Worm (Caenorhabditis elegans) whole organism, late embryonic: Measurements from ENCODE around the gene Y37H2A.7.

Experiments
- F13H6.1 ChIP-seq: sonication (generic microtip); optimal IDR thresholded peaks from 2 replicates; lab custom pipeline; 2016; ENCODE audit warnings: missing genetic modification characterization, missing compliant biosample characterization
- K09A11.1 ChIP-seq: sonication (generic microtip); optimal IDR thresholded peaks from 2 replicates; lab custom pipeline; 2017; ENCODE audit warnings: antibody characterized with exemption, mild to moderate bottlenecking, missing genetic modification characterization, missing compliant biosample characterization; ENCODE audit not compliant: insufficient read depth
- ahr-1 ChIP-seq: sonication (generic microtip); optimal IDR thresholded peaks from 2 replicates; lab custom pipeline; 2016; ENCODE audit warnings: missing genetic modification characterization, missing compliant biosample characterization
- ama-1 ChIP-seq: fragments of 150-350 bp; optimal IDR thresholded peaks from 2 replicates; lab custom pipeline; 2014
- ceh-14 ChIP-seq: sonication (generic microtip); optimal IDR thresholded peaks from 2 replicates; lab custom pipeline; 2016; ENCODE audit warnings: missing genotype, missing genetic modification characterization, missing compliant biosample characterization
- ceh-18 ChIP-seq: sonication (generic microtip); optimal IDR thresholded peaks from 2 replicates; lab custom pipeline; 2016; ENCODE audit warnings: missing genetic modification characterization, missing compliant biosample characterization
- ceh-30 ChIP-seq: fragments of 150-350 bp; optimal IDR thresholded peaks from 2 replicates; lab custom pipeline; 2014; ENCODE audit warnings: missing biosample characterization, missing genetic modification characterization
- ceh-31 ChIP-seq: sonication (generic microtip); optimal IDR thresholded peaks from 2 replicates; lab custom pipeline; 2016; ENCODE audit warnings: missing genetic modification characterization, missing compliant biosample characterization
- ceh-34 ChIP-seq: sonication (generic microtip); optimal IDR thresholded peaks from 2 replicates; lab custom pipeline; 2016; ENCODE audit warnings: mild to moderate bottlenecking, missing genetic modification characterization, missing compliant biosample characterization
- ceh-45 ChIP-seq: fragments of 200-800 bp; sonication (Bioruptor generic); IDR thresholded peaks from 2 replicates; pipeline ENCODE4 v1.3.6; 2022; ENCODE audit warnings: missing genetic modification reagents, missing genetic modification characterization, missing compliant biosample characterization
- ceh-6 ChIP-seq: fragments of 200-800 bp; sonication (Bioruptor generic); optimal IDR thresholded peaks from 2 replicates; lab custom pipeline; 2018; ENCODE audit warnings: mild to moderate bottlenecking, missing genetic modification characterization, missing compliant biosample characterization
- che-1 ChIP-seq: sonication (generic microtip); optimal IDR thresholded peaks from 2 replicates; lab custom pipeline; 2016; ENCODE audit warnings: mild to moderate bottlenecking, missing genetic modification characterization, missing compliant biosample characterization
- dmd-4 ChIP-seq: sonication (generic microtip); optimal IDR thresholded peaks from 2 replicates; lab custom pipeline; 2016; ENCODE audit warnings: borderline replicate concordance, missing genetic modification characterization, missing compliant biosample characterization
- dve-1 ChIP-seq: sonication (generic microtip); optimal IDR thresholded peaks from 2 replicates; lab custom pipeline; 2017; ENCODE audit warnings: antibody characterized with exemption, mild to moderate bottlenecking, missing genetic modification characterization, missing compliant biosample characterization
- elt-4 ChIP-seq: sonication (generic microtip); optimal IDR thresholded peaks from 2 replicates; lab custom pipeline; 2016; ENCODE audit warnings: missing genetic modification characterization, missing compliant biosample characterization
- fax-1 ChIP-seq: sonication (generic microtip); optimal IDR thresholded peaks from 2 replicates; lab custom pipeline; 2016; ENCODE audit warnings: missing genotype, missing genetic modification characterization, missing compliant biosample characterization
- fkh-6 ChIP-seq: sonication (generic microtip); optimal IDR thresholded peaks from 2 replicates; lab custom pipeline; 2016; ENCODE audit warnings: missing genetic modification characterization, missing compliant biosample characterization
- gmeb-2 ChIP-seq: sonication (generic microtip); optimal IDR thresholded peaks from 2 replicates; lab custom pipeline; 2016; ENCODE audit warnings: missing genetic modification characterization, inconsistent platforms, missing compliant biosample characterization
- hlh-30 ChIP-seq: sonication (generic microtip); optimal IDR thresholded peaks from 2 replicates; lab custom pipeline; 2017; ENCODE audit warnings: antibody characterized with exemption, missing genetic modification characterization, missing compliant biosample characterization; ENCODE audit not compliant: insufficient read depth
- hlh-8 ChIP-seq: sonication (generic microtip); optimal IDR thresholded peaks from 2 replicates; lab custom pipeline; 2016; ENCODE audit warnings: missing genotype, missing genetic modification characterization, missing compliant biosample characterization
- lin-11 ChIP-seq: fragments of 200-800 bp; sonication (Bioruptor generic); optimal IDR thresholded peaks from 2 replicates; lab custom pipeline; 2018; ENCODE audit warnings: mild to moderate bottlenecking, missing genetic modification characterization, missing compliant biosample characterization
- nhr-232 ChIP-seq: sonication (generic microtip); optimal IDR thresholded peaks from 2 replicates; lab custom pipeline; 2016; ENCODE audit warnings: missing genetic modification characterization, missing compliant biosample characterization
- npax-4 ChIP-seq: sonication (generic microtip); optimal IDR thresholded peaks from 2 replicates; lab custom pipeline; 2016; ENCODE audit warnings: missing genetic modification characterization, missing compliant biosample characterization
- odd-2 ChIP-seq: sonication (generic microtip); optimal IDR thresholded peaks from 2 replicates; lab custom pipeline; 2017; ENCODE audit warnings: antibody characterized with exemption, mild to moderate bottlenecking, missing genetic modification characterization, missing compliant biosample characterization
- pag-3 ChIP-seq: sonication (generic microtip); optimal IDR thresholded peaks from 2 replicates; lab custom pipeline; 2016; ENCODE audit warnings: missing compliant biosample characterization, missing genetic modification characterization, borderline replicate concordance
- pat-9 ChIP-seq: fragments of 200-800 bp; sonication (Bioruptor generic); optimal IDR thresholded peaks from 2 replicates; lab custom pipeline; 2018; ENCODE audit warnings: mild to moderate bottlenecking, missing genetic modification characterization, moderate library complexity, missing compliant biosample characterization
- pha-4 ChIP-seq: fragments of 150-350 bp; optimal IDR thresholded peaks from 2 replicates; lab custom pipeline; 2018; ENCODE audit warnings: missing biosample characterization, missing genetic modification reagents, missing genetic modification characterization
- pqm-1 ChIP-seq: sonication (generic microtip); optimal IDR thresholded peaks from 2 replicates; lab custom pipeline; 2016; ENCODE audit warnings: missing genetic modification characterization, missing compliant biosample characterization
- rnt-1 ChIP-seq: sonication (generic microtip); optimal IDR thresholded peaks from 2 replicates; lab custom pipeline; 2016; ENCODE audit warnings: missing genetic modification characterization, missing compliant biosample characterization
- sdc-2 ChIP-seq: sonication (generic microtip); optimal IDR thresholded peaks from 2 replicates; lab custom pipeline; 2016; ENCODE audit warnings: missing genotype, missing genetic modification characterization, missing compliant biosample characterization
- syd-9 ChIP-seq: sonication (generic microtip); optimal IDR thresholded peaks from 2 replicates; lab custom pipeline; 2016; ENCODE audit warnings: mild to moderate bottlenecking, missing genetic modification characterization, moderate library complexity, missing compliant biosample characterization
- ttx-3 ChIP-seq: sonication (generic microtip); optimal IDR thresholded peaks from 2 replicates; lab custom pipeline; 2016; ENCODE audit warnings: missing genetic modification reagents, missing genetic modification characterization, missing compliant biosample characterization
- unc-3 ChIP-seq, 2 experiments: fragments of 200-800 bp in 1 of 2; sonication (Bioruptor generic) in 1 of 2; sonication (generic microtip) in 1 of 2; conservative IDR thresholded peaks in 1 of 2; optimal IDR thresholded peaks in 1 of 2; 2 replicates each; pipeline versions ENCODE4 v1.3.6 to Lab custom; 2016 to 2022; ENCODE audit warnings: missing compliant biosample characterization in 2 of 2, missing genetic modification characterization in 2 of 2, missing genetic modification reagents in 1 of 2
- unc-55 ChIP-seq: sonication (generic microtip); optimal IDR thresholded peaks from 2 replicates; lab custom pipeline; 2017; ENCODE audit warnings: missing biosample characterization, missing genetic modification reagents, missing genetic modification characterization
- unc-86 ChIP-seq: sonication (generic microtip); optimal IDR thresholded peaks from 2 replicates; lab custom pipeline; 2016; ENCODE audit warnings: missing genetic modification characterization, missing compliant biosample characterization
- ztf-16 ChIP-seq: sonication (generic microtip); optimal IDR thresholded peaks from 2 replicates; lab custom pipeline; 2017; ENCODE audit warnings: missing genetic modification characterization, missing compliant biosample characterization

Y37H2A.7 gene

ce11 chrV:18164758-18165157 is 30.5 kb upstream of the Y37H2A.7 start, which contains the start of gene C14A6.5:
Gene C14A6.5, minus strand, starts transcription at chrV:18164858.
- TF ChIP-seq sdc-2 (tag; lab: Kevin White, UChicago) (no peak), unc-86 (no peak), syd-9 (tag; lab: Kevin White, UChicago) (no peak), lin-11 (no peak), che-1 (tag; lab: Kevin White, UChicago) (no peak), ceh-6 (GFP tag; lab: Kevin White, UChicago) (no peak), ama-1 (lab: Kevin White, UChicago) (no peak)
- TF ChIP-seq, all 69 proteins: peak for 0

- TF ChIP-seq ceh-14 (tag; lab: Kevin White, UChicago) (no peak), dve-1 (tag; lab: Kevin White, UChicago) (no peak), unc-86 (no peak), dmd-4 (tag; lab: Kevin White, UChicago) (no peak), ztf-16 (tag; lab: Kevin White, UChicago) (no peak), ceh-6 (GFP tag; lab: Kevin White, UChicago) (no peak), fkh-6 (tag; lab: Kevin White, UChicago) (no peak), unc-55 (no peak), ceh-30 (tag; lab: Kevin White, UChicago) (no peak), pat-9 (no peak), hlh-8 (tag; lab: Kevin White, UChicago) (no peak), rnt-1 (tag; lab: Kevin White, UChicago) (no peak), unc-3 (GFP tag; conservative IDR thresholded peaks at IDR 0.05; lab: Robert Waterston, UW) (no peak), unc-3 (tag; optimal IDR thresholded peaks at IDR 0.05; lab: Kevin White, UChicago) (no peak)
- TF ChIP-seq, all 69 proteins: peak for 0
Observed at ce11 chrV:18163434-18163833, 29.2 kb upstream of the Y37H2A.7 start.

- TF ChIP-seq ceh-45 (no peak), dve-1 (tag; lab: Kevin White, UChicago) (no peak), odd-2 (tag; lab: Kevin White, UChicago) (no peak), nhr-232 (tag; lab: Kevin White, UChicago) (no peak), ceh-31 (tag; lab: Kevin White, UChicago) (no peak), pqm-1 (tag; lab: Kevin White, UChicago) (no peak), sdc-2 (tag; lab: Kevin White, UChicago) (no peak), gmeb-2 (tag; lab: Kevin White, UChicago) (no peak), unc-3 (GFP tag; conservative IDR thresholded peaks at IDR 0.05; lab: Robert Waterston, UW) (no peak), unc-3 (tag; optimal IDR thresholded peaks at IDR 0.05; lab: Kevin White, UChicago) (no peak)
Observed at ce11 chrV:18162568-18162967, 28.3 kb upstream of the Y37H2A.7 start, which contains the start of gene C14A6.12. Gene C14A6.12, minus strand, starts transcription at chrV:18162668.

- TF ChIP-seq sdc-2 (tag; lab: Kevin White, UChicago) (no peak), fax-1 (no peak)
Observed at ce11 chrV:18161228-18161627, 26.9 kb upstream of the Y37H2A.7 start, which contains the start of gene C14A6.13. Gene C14A6.13, minus strand, starts transcription at chrV:18161328.

ce11 chrV:18158172-18158571 is 23.9 kb upstream of the Y37H2A.7 start:
- TF ChIP-seq syd-9 (tag; lab: Kevin White, UChicago) (no peak), ceh-31 (tag; lab: Kevin White, UChicago) (no peak), ceh-34 (tag; lab: Kevin White, UChicago) (no peak), ama-1 (lab: Kevin White, UChicago) (no peak), ceh-14 (tag; lab: Kevin White, UChicago) (no peak), hlh-30 (tag; lab: Kevin White, UChicago) (no peak), npax-4 (no peak), elt-4 (tag; lab: Kevin White, UChicago) (no peak), ceh-18 (no peak), ahr-1 (tag; lab: Kevin White, UChicago) (no peak), nhr-232 (tag; lab: Kevin White, UChicago) (no peak), odd-2 (tag; lab: Kevin White, UChicago) (no peak), ttx-3 (tag; lab: Kevin White, UChicago) (no peak), pha-4 (tag; lab: Kevin White, UChicago) (no peak), pag-3 (tag; lab: Kevin White, UChicago) (no peak), gmeb-2 (tag; lab: Kevin White, UChicago) (no peak), F13H6.1 (tag; lab: Kevin White, UChicago) (no peak), unc-86 (no peak), K09A11.1 (tag; lab: Kevin White, UChicago) (no peak)
